Fruit fly (Drosophila melanogaster) whole organism, embryonic: ENCODE measurements around the gene CG14120.

Experiments used
- CG10267 ChIP-seq: fragments of 200-800 bp; sonication (Bioruptor generic); optimal IDR thresholded peaks from 2 replicates; lab custom pipeline; 2018; ENCODE audit warnings: missing biosample characterization, mild to moderate bottlenecking, missing genetic modification characterization, moderate library complexity
- CG10654 ChIP-seq: fragments of 200-800 bp; sonication (Bioruptor generic); optimal IDR thresholded peaks from 2 replicates; lab custom pipeline; 2016; ENCODE audit warnings: missing biosample characterization, missing genetic modification characterization
- CG11504 ChIP-seq: fragments of 200-800 bp; sonication (Bioruptor generic); optimal IDR thresholded peaks from 3 replicates; lab custom pipeline; 2019; ENCODE audit warnings: missing biosample characterization, mild to moderate bottlenecking, missing genetic modification characterization, moderate library complexity
- CG1233 ChIP-seq: fragments of 200-800 bp; sonication (Bioruptor generic); optimal IDR thresholded peaks from 4 replicates; lab custom pipeline; 2018; ENCODE audit warnings: missing biosample characterization, mild to moderate bottlenecking, missing genetic modification characterization
- CG12659 ChIP-seq: fragments of 200-800 bp; sonication (Bioruptor generic); optimal IDR thresholded peaks from 3 replicates; lab custom pipeline; 2017; ENCODE audit warnings: mild to moderate bottlenecking, missing biosample characterization, missing genetic modification reagents, missing genetic modification characterization
- CG12942 ChIP-seq: fragments of 200-800 bp; sonication (Bioruptor generic); optimal IDR thresholded peaks from 3 replicates; lab custom pipeline; 2016; ENCODE audit warnings: missing biosample characterization, missing genetic modification characterization
- CG15011 ChIP-seq: fragments of 200-800 bp; sonication (Bioruptor generic); optimal IDR thresholded peaks from 3 replicates; lab custom pipeline; 2018; ENCODE audit warnings: missing biosample characterization, mild to moderate bottlenecking, missing genetic modification characterization
- CG15479 ChIP-seq: fragments of 200-800 bp; sonication (Bioruptor generic); optimal IDR thresholded peaks from 3 replicates; lab custom pipeline; 2019; ENCODE audit warnings: missing biosample characterization, mild to moderate bottlenecking, missing genetic modification characterization, moderate library complexity
- CG15514 ChIP-seq: fragments of 200-800 bp; sonication (Bioruptor generic); optimal IDR thresholded peaks from 3 replicates; lab custom pipeline; 2017; ENCODE audit warnings: missing biosample characterization, missing genetic modification characterization, mild to moderate bottlenecking, moderate library complexity, missing genetic modification reagents
- CG17186 ChIP-seq: fragments of 200-800 bp; sonication (Bioruptor generic); optimal IDR thresholded peaks from 3 replicates; lab custom pipeline; 2017; ENCODE audit warnings: missing biosample characterization, missing genetic modification reagents, missing genetic modification characterization
- CG18262 ChIP-seq: fragments of 200-800 bp; optimal IDR thresholded peaks from 3 replicates; lab custom pipeline; 2019; ENCODE audit warnings: missing biosample characterization, mild to moderate bottlenecking, missing genetic modification characterization, moderate library complexity
- CG1832 ChIP-seq: fragments of 200-800 bp; sonication (Bioruptor generic); optimal IDR thresholded peaks from 2 replicates; lab custom pipeline; 2017; ENCODE audit warnings: missing biosample characterization, mild to moderate bottlenecking, missing genetic modification characterization, inconsistent platforms
- CG2199 ChIP-seq: fragments of 200-800 bp; sonication (Bioruptor generic); IDR thresholded peaks from 3 replicates; pipeline ENCODE4 v1.3.6; 2022; ENCODE audit warnings: missing biosample characterization, missing genetic modification characterization
- CG31365 ChIP-seq: fragments of 200-800 bp; sonication (Bioruptor generic); optimal IDR thresholded peaks from 2 replicates; lab custom pipeline; 2018; ENCODE audit warnings: missing biosample characterization, mild to moderate bottlenecking, missing genetic modification characterization
- CG3407 ChIP-seq: fragments of 200-800 bp; sonication (Bioruptor generic); optimal IDR thresholded peaks from 2 replicates; lab custom pipeline; 2018; ENCODE audit warnings: missing biosample characterization, mild to moderate bottlenecking, missing genetic modification characterization
- CG4730 ChIP-seq: fragments of 200-800 bp; sonication (Bioruptor generic); IDR thresholded peaks from 2 replicates; pipeline ENCODE4 v1.3.6; 2022; ENCODE audit warnings: missing biosample characterization, missing genetic modification characterization
- CG6254 ChIP-seq: fragments of 200-800 bp; sonication (Bioruptor generic); optimal IDR thresholded peaks from 3 replicates; lab custom pipeline; 2017; ENCODE audit warnings: mild to moderate bottlenecking, missing biosample characterization, missing genetic modification reagents, missing genetic modification characterization
- CG6689 ChIP-seq: fragments of 200-800 bp; sonication (Bioruptor generic); IDR thresholded peaks from 2 replicates; pipeline ENCODE4 v1.3.6; 2022; ENCODE audit warnings: missing biosample characterization, missing genetic modification characterization
- CG8944 ChIP-seq: fragments of 200-800 bp; sonication (Bioruptor generic); optimal IDR thresholded peaks from 3 replicates; lab custom pipeline; 2016; ENCODE audit warnings: missing biosample characterization, missing genetic modification characterization
- CTCF ChIP-seq: fragments of 200-800 bp; sonication (Bioruptor generic); optimal IDR thresholded peaks from 2 replicates; lab custom pipeline; 2017; ENCODE audit warnings: missing biosample characterization, mild to moderate bottlenecking, missing genetic modification characterization, moderate library complexity
- ERR ChIP-seq: fragments of 200-800 bp; sonication (Bioruptor generic); optimal IDR thresholded peaks from 2 replicates; lab custom pipeline; 2016; ENCODE audit warnings: missing biosample characterization, missing genetic modification characterization
- Ets65A ChIP-seq: fragments of 200-800 bp; sonication (Bioruptor generic); peaks from one replicate; lab custom pipeline; 2016; ENCODE audit warnings: missing biosample characterization, missing genetic modification characterization
- H15 ChIP-seq: fragments of 200-800 bp; sonication (Bioruptor generic); IDR thresholded peaks from 3 replicates; pipeline ENCODE4 v1.3.6; 2022; ENCODE audit warnings: missing biosample characterization, missing genetic modification characterization
- HHEX ChIP-seq: fragments of 200-800 bp; sonication (Bioruptor generic); optimal IDR thresholded peaks from 3 replicates; lab custom pipeline; 2017; ENCODE audit warnings: missing biosample characterization, mild to moderate bottlenecking, missing genetic modification characterization, missing genetic modification reagents
- Hr78 ChIP-seq, 2 experiments: fragments of 200-800 bp in 1 of 2; fragments of >200 bp in 1 of 2; sonication (Bioruptor generic) in 1 of 2; optimal IDR thresholded peaks; 2 replicates each; lab custom pipeline; 2017 to 2019; ENCODE audit warnings: missing biosample characterization in 2 of 2, missing genetic modification characterization in 2 of 2, mild to moderate bottlenecking in 1 of 2, moderate library complexity in 1 of 2
- Meics ChIP-seq: fragments of 200-800 bp; sonication (Bioruptor generic); optimal IDR thresholded peaks from 2 replicates; lab custom pipeline; 2017; ENCODE audit warnings: missing biosample characterization, mild to moderate bottlenecking, missing genetic modification characterization
- Myb ChIP-seq: fragments of 200-800 bp; sonication (Bioruptor generic); optimal IDR thresholded peaks from 2 replicates; lab custom pipeline; 2016; ENCODE audit warnings: missing biosample characterization, missing genetic modification characterization
- Sry-δ ChIP-seq: fragments of 200-800 bp; sonication (Bioruptor generic); optimal IDR thresholded peaks from 2 replicates; lab custom pipeline; 2016; ENCODE audit warnings: missing biosample characterization, missing genetic modification characterization
- Ssrp ChIP-seq: fragments of 200-800 bp; sonication (Bioruptor generic); optimal IDR thresholded peaks from 2 replicates; lab custom pipeline; 2018; ENCODE audit warnings: missing biosample characterization, mild to moderate bottlenecking, missing genetic modification characterization, moderate library complexity
- amos ChIP-seq: fragments of 200-800 bp; sonication (Bioruptor generic); IDR thresholded peaks from 2 replicates; pipeline ENCODE4 v1.3.6; 2022; ENCODE audit warnings: missing biosample characterization, missing genetic modification characterization; ENCODE audit not compliant: partially characterized antibody
- bbx ChIP-seq: fragments of 200-800 bp; sonication (Bioruptor generic); IDR thresholded peaks from 2 replicates; pipeline ENCODE4 v1.3.6; 2022; ENCODE audit warnings: missing biosample characterization, missing genetic modification characterization; ENCODE audit not compliant: partially characterized antibody
- chif ChIP-seq, 2 experiments: fragments of 200-800 bp; sonication (Bioruptor generic); optimal IDR thresholded peaks; 3 replicates each; lab custom pipeline; 2016; ENCODE audit warnings: missing biosample characterization in 2 of 2, missing genetic modification characterization in 2 of 2
- dmrt99B ChIP-seq: fragments of 200-800 bp; sonication (Bioruptor generic); optimal IDR thresholded peaks from 2 replicates; lab custom pipeline; 2018; ENCODE audit warnings: missing biosample characterization, mild to moderate bottlenecking, missing genetic modification characterization, moderate library complexity
- eve ChIP-seq, 2 experiments: fragments of >200 bp; optimal IDR thresholded peaks; 2 replicates each; lab custom pipeline; 2017; ENCODE audit warnings: missing biosample characterization in 2 of 2, missing genetic modification characterization in 2 of 2
- gem ChIP-seq: fragments of 200-800 bp; sonication (Bioruptor generic); optimal IDR thresholded peaks from 2 replicates; lab custom pipeline; 2019; ENCODE audit warnings: missing biosample characterization, mild to moderate bottlenecking, missing genetic modification characterization, moderate library complexity
- ind ChIP-seq: fragments of 200-800 bp; sonication (Bioruptor generic); optimal IDR thresholded peaks from 3 replicates; lab custom pipeline; 2016; ENCODE audit warnings: missing biosample characterization, missing genetic modification characterization
- lab ChIP-seq: fragments of 200-800 bp; sonication (Bioruptor generic); optimal IDR thresholded peaks from 3 replicates; lab custom pipeline; 2017; ENCODE audit warnings: missing biosample characterization, missing genetic modification characterization, mild to moderate bottlenecking, moderate library complexity, missing genetic modification reagents
- mam ChIP-seq: fragments of 200-800 bp; sonication (Bioruptor generic); optimal IDR thresholded peaks from 3 replicates; lab custom pipeline; 2016; ENCODE audit warnings: missing biosample characterization, missing genetic modification characterization
- nerfin-2 ChIP-seq: fragments of 200-800 bp; sonication (Bioruptor generic); IDR thresholded peaks from 2 replicates; pipeline ENCODE4 v1.3.6; 2022; ENCODE audit warnings: missing biosample characterization, missing genetic modification characterization; ENCODE audit not compliant: partially characterized antibody
- nmo ChIP-seq: fragments of 200-800 bp; sonication (Bioruptor generic); optimal IDR thresholded peaks from 2 replicates; lab custom pipeline; 2018; ENCODE audit warnings: missing biosample characterization, mild to moderate bottlenecking, missing genetic modification characterization, moderate library complexity
- nom ChIP-seq: fragments of 200-800 bp; sonication (Bioruptor generic); optimal IDR thresholded peaks from 2 replicates; lab custom pipeline; 2017; ENCODE audit warnings: missing biosample characterization, missing genetic modification characterization, mild to moderate bottlenecking, moderate library complexity, missing genetic modification reagents
- org-1 ChIP-seq: fragments of 200-800 bp; sonication (Bioruptor generic); optimal IDR thresholded peaks from 2 replicates; lab custom pipeline; 2017; ENCODE audit warnings: missing biosample characterization, missing genetic modification characterization
- scrt ChIP-seq: fragments of 200-800 bp; sonication (Bioruptor generic); optimal IDR thresholded peaks from 2 replicates; lab custom pipeline; 2018; ENCODE audit warnings: missing biosample characterization, mild to moderate bottlenecking, missing genetic modification characterization, moderate library complexity
- sd ChIP-seq: fragments of 200-800 bp; sonication (Bioruptor generic); optimal IDR thresholded peaks from 3 replicates; lab custom pipeline; 2018; ENCODE audit warnings: missing biosample characterization, mild to moderate bottlenecking, missing genetic modification characterization, moderate library complexity
- sisA ChIP-seq: fragments of 200-800 bp; sonication (Bioruptor generic); IDR thresholded peaks from 2 replicates; pipeline ENCODE4 v1.3.6; 2022; ENCODE audit warnings: missing biosample characterization, missing genetic modification characterization
- sug ChIP-seq: fragments of 200-800 bp; optimal IDR thresholded peaks from 2 replicates; lab custom pipeline; 2019; ENCODE audit warnings: missing biosample characterization, mild to moderate bottlenecking, missing genetic modification characterization, moderate library complexity
- trem ChIP-seq: fragments of 200-800 bp; optimal IDR thresholded peaks from 3 replicates; lab custom pipeline; 2019; ENCODE audit warnings: missing biosample characterization, mild to moderate bottlenecking, missing genetic modification characterization, moderate library complexity
- unc-4 ChIP-seq: fragments of 200-800 bp; sonication (Bioruptor generic); IDR thresholded peaks from 2 replicates; pipeline ENCODE4 v1.3.6; 2022; ENCODE audit warnings: missing biosample characterization, missing genetic modification characterization; ENCODE audit not compliant: partially characterized antibody

Gene CG14120

dm6 chr3L:12835511-12836479 lies 49.0 kb upstream of the CG14120 start (continued):
- TF ChIP-seq mam (GFP tag; lab: Kevin White, UChicago) (no peak), gem (tag; lab: Kevin White, UChicago) (peak; percentile 13), CG18262 (tag; lab: Kevin White, UChicago) (no peak), CTCF (GFP tag; lab: Kevin White, UChicago) (peak; percentile 50), Ets65A (GFP tag; lab: Kevin White, UChicago) (peak; percentile 86), Myb (GFP tag; lab: Kevin White, UChicago) (peak; percentile 85), eve (GFP tag; optimal IDR thresholded peaks at IDR 0.05; lab: Kevin White, UChicago) (peak in 1 of 2 experiments; percentile 68), ind (no peak), unc-4 (GFP tag; lab: Robert Waterston, UW) (no peak), bbx (GFP tag; lab: Robert Waterston, UW) (no peak), HHEX (GFP tag; lab: Kevin White, UChicago) (peak; percentile 0), amos (no peak), sd (tag; lab: Kevin White, UChicago) (peak; percentile 76), sug (tag; lab: Kevin White, UChicago) (peak; percentile 99), nmo (GFP tag; lab: Kevin White, UChicago) (no peak), H15 (no peak), CG31365 (tag; lab: Kevin White, UChicago) (no peak), CG6254 (GFP tag; lab: Kevin White, UChicago) (peak; percentile 22), Ssrp (tag; lab: Kevin White, UChicago) (no peak), CG12659 (peak; percentile 3), sisA (no peak), CG12942 (GFP tag; lab: Kevin White, UChicago) (no peak), chif (GFP tag; optimal IDR thresholded peaks at IDR 0.05; lab: Kevin White, UChicago) (no peak), CG15011 (GFP tag; lab: Kevin White, UChicago) (no peak), org-1 (GFP tag; lab: Kevin White, UChicago) (no peak), CG8944 (GFP tag; lab: Kevin White, UChicago) (no peak), Meics (GFP tag; lab: Kevin White, UChicago) (peak; percentile 12), Sry-δ (GFP tag; lab: Kevin White, UChicago) (no peak), lab (GFP tag; lab: Kevin White, UChicago) (peak; percentile 80), trem (tag; lab: Kevin White, UChicago) (no peak), CG1832 (GFP tag; lab: Kevin White, UChicago) (no peak), ERR (GFP tag; lab: Kevin White, UChicago) (no peak), CG10654 (GFP tag; lab: Kevin White, UChicago) (no peak), dmrt99B (peak; percentile 13), CG17186 (no peak), nom (GFP tag; lab: Kevin White, UChicago) (no peak), scrt (peak; percentile 10), CG10267 (no peak), CG4730 (GFP tag; lab: Robert Waterston, UW) (no peak), Hr78 (GFP tag; optimal IDR thresholded peaks at IDR 0.05; lab: Kevin White, UChicago) (peak in 1 of 2 experiments; percentile 17), CG2199 (peak; percentile 53; the same call in 1 of the 3 replicates), CG11504 (tag; lab: Kevin White, UChicago) (peak; percentile 6), CG1233 (GFP tag; lab: Kevin White, UChicago) (no peak), nerfin-2 (GFP tag; lab: Robert Waterston, UW) (no peak), CG6689 (no peak), CG15479 (no peak), CG15514 (peak; percentile 27), CG3407 (peak; percentile 4)
